Fruit fly (Drosophila melanogaster): ENCODE data around the gene sina.
A peak's percentile ranks its signal among the peaks of the same experiment; 100 is the strongest.

sina gene

DNA sequence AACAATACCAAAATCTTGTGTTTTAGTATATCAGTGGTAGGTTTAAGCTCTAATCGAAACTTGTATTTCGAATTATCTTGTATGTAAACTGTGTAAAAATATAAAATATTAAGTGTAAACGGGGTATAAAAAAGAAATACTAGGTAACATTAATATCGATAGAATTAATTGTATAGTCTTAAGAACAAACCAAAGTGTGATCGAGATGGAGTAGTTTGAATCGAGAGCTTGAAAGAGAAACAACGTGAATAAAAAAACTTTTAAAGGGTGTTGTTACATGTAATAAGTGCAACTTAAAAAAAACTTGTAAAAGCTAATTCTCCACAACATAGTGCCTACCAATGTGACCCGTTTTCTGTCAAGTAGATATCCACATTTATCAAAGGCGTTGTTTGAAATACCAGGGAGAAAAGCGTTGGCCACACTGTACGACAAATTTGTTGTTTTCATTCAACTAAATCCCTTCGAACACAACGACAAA lies 11.4 kb upstream of the sina start, which contains the start of gene TSG101:
TSG101 (plus strand) TSS at position 208 of the 481 bp plus-strand sequence.
- TF ChIP-seq ham (GFP tag; IDR thresholded peaks at IDR 0.05), result no peak
- TF ChIP-seq CG9876 (GFP tag; optimal IDR thresholded peaks at IDR 0.05), result no peak
- no peak for TF ChIP-seq CG17328 (GFP tag; IDR thresholded peaks at IDR 0.05)
- TF ChIP-seq Ssrp (tag; optimal IDR thresholded peaks at IDR 0.05), result no peak
- TF ChIP-seq CG8924 (tag; optimal IDR thresholded peaks at IDR 0.05), result peak; percentile 4
- TF ChIP-seq run (tag; optimal IDR thresholded peaks at IDR 0.05), result no peak
- TF ChIP-seq trem (tag; optimal IDR thresholded peaks at IDR 0.05), result peak; percentile 41
- no peak for TF ChIP-seq CG2889 (GFP tag; IDR thresholded peaks at IDR 0.05)
- peak; percentile 1 for TF ChIP-seq Dek (tag; optimal IDR thresholded peaks at IDR 0.05)
- TF ChIP-seq Lhr (GFP tag; optimal IDR thresholded peaks at IDR 0.05), result peak; percentile 61
- no peak for TF ChIP-seq Vsx1 (GFP tag; optimal IDR thresholded peaks at IDR 0.05)
- TF ChIP-seq ssp (GFP tag; IDR thresholded peaks at IDR 0.05), result peak; percentile 96
- TF ChIP-seq gem (tag; optimal IDR thresholded peaks at IDR 0.05), result peak; percentile 29
- TF ChIP-seq ftz-f1 (GFP tag; optimal IDR thresholded peaks at IDR 0.05), result no peak
- peak; percentile 60 for TF ChIP-seq CG14710 (tag; optimal IDR thresholded peaks at IDR 0.05)
- peak; percentile 14 for TF ChIP-seq CTCF (GFP tag; optimal IDR thresholded peaks at IDR 0.05)
- TF ChIP-seq CG4617 (GFP tag; optimal IDR thresholded peaks at IDR 0.05; ENCODE audit: borderline replicate concordance), result peak; percentile 66
- TF ChIP-seq dpn (GFP tag; optimal IDR thresholded peaks at IDR 0.05), result peak in 1 of 2 experiments; percentile 0
- TF ChIP-seq chif (GFP tag; optimal IDR thresholded peaks at IDR 0.05), result no peak
- no peak for TF ChIP-seq Xrp1 (GFP tag; IDR thresholded peaks at IDR 0.05)
- peak; percentile 24 for TF ChIP-seq CG12391 (tag; optimal IDR thresholded peaks at IDR 0.05)
- TF ChIP-seq CG16813 (GFP tag; IDR thresholded peaks at IDR 0.05; ENCODE audit: partially characterized antibody), result peak; percentile 51
- TF ChIP-seq Ets97D (GFP tag; optimal IDR thresholded peaks at IDR 0.05), result peak; percentile 27
- no peak for TF ChIP-seq disco-r (GFP tag; optimal IDR thresholded peaks at IDR 0.05)
- TF ChIP-seq sens (GFP tag), result peak; percentile 77
- TF ChIP-seq CHES-1-like (GFP tag; optimal IDR thresholded peaks at IDR 0.05), result peak; percentile 8
- peak; percentile 49 for TF ChIP-seq Dref (GFP tag; IDR thresholded peaks at IDR 0.05)
- TF ChIP-seq Bgb (GFP tag; IDR thresholded peaks at IDR 0.05; ENCODE audit: partially characterized antibody), result 0 out of 2 replicates have a peak, but pooled peaks have one; percentile 26
- TF ChIP-seq CG33213 (GFP tag; optimal IDR thresholded peaks at IDR 0.05), result peak; percentile 34
- TF ChIP-seq slbo (GFP tag; IDR thresholded peaks at IDR 0.05), result no peak
- TF ChIP-seq amos (GFP tag; IDR thresholded peaks at IDR 0.05; ENCODE audit: partially characterized antibody), result 0 out of 2 replicates have a peak, but pooled peaks have one; percentile 17
- peak; percentile 42; the same call in 1 of the 4 replicates for TF ChIP-seq Dll (GFP tag; IDR thresholded peaks at IDR 0.05; ENCODE audit: partially characterized antibody)
- peak; percentile 19 for TF ChIP-seq Sin3A (optimal IDR thresholded peaks at IDR 0.05)
- peak; percentile 87 for TF ChIP-seq Myb (GFP tag; optimal IDR thresholded peaks at IDR 0.05)
- TF ChIP-seq CG14860 (GFP tag; IDR thresholded peaks at IDR 0.05; ENCODE audit: partially characterized antibody), result 0 out of 3 replicates have a peak, but pooled peaks have one; percentile 21
- TF ChIP-seq CG30020 (tag; optimal IDR thresholded peaks at IDR 0.05), result peak; percentile 64
- TF ChIP-seq CG10462 (GFP tag; optimal IDR thresholded peaks at IDR 0.05), result no peak
- TF ChIP-seq fd96Cb (tag; optimal IDR thresholded peaks at IDR 0.05), result no peak
- peak; percentile 61; the same call in 1 of the 2 replicates for TF ChIP-seq unc-4 (GFP tag; IDR thresholded peaks at IDR 0.05; ENCODE audit: partially characterized antibody)
- TF ChIP-seq CG9797 (GFP tag; optimal IDR thresholded peaks at IDR 0.05), result peak; percentile 79
- no peak for TF ChIP-seq fd3F (GFP tag; optimal IDR thresholded peaks at IDR 0.05)
- peak; percentile 61 for TF ChIP-seq Scr (GFP tag; IDR thresholded peaks at IDR 0.05; ENCODE audit: partially characterized antibody)
- no peak for TF ChIP-seq CG4404 (GFP tag; IDR thresholded peaks at IDR 0.05)
- no peak for TF ChIP-seq ac (GFP tag; optimal IDR thresholded peaks at IDR 0.05)
- peak; percentile 56 for TF ChIP-seq CG13287 (GFP tag; IDR thresholded peaks at IDR 0.05; ENCODE audit: partially characterized antibody)
- peak; percentile 41 for TF ChIP-seq Med (GFP tag)
- TF ChIP-seq inv (GFP tag; IDR thresholded peaks at IDR 0.05; ENCODE audit: partially characterized antibody), result peak; percentile 33; the same call in 1 of the 2 replicates
- TF ChIP-seq CG15514 (GFP tag; optimal IDR thresholded peaks at IDR 0.05), result peak; percentile 43
- peak; percentile 10 for TF ChIP-seq grau (tag; optimal IDR thresholded peaks at IDR 0.05)
- peak; percentile 54 for TF ChIP-seq Sry-δ (GFP tag; optimal IDR thresholded peaks at IDR 0.05)
